Fruit fly (Drosophila melanogaster): ENCODE data around the gene CG11537.
A peak's percentile ranks its signal among the peaks of the same experiment; 100 is the strongest.

Gene CG11537

dm6 chr3L:3148125-3149059 is 5.1 kb upstream of the CG11537 start, which contains the start of the genes Usp5 and BtbVII (continued):
- TF ChIP-seq CHES-1-like (GFP tag; optimal IDR thresholded peaks at IDR 0.05) (peak; percentile 62), CG1233 (GFP tag; optimal IDR thresholded peaks at IDR 0.05) (no peak), GATAe (GFP tag; conservative IDR thresholded peaks at IDR 0.05) (no peak), CG13894 (tag; optimal IDR thresholded peaks at IDR 0.05) (peak; percentile 75), dmrt11E (tag; optimal IDR thresholded peaks at IDR 0.05) (peak; percentile 55), fd64A (GFP tag; optimal IDR thresholded peaks at IDR 0.05) (no peak), CG14667 (GFP tag; IDR thresholded peaks at IDR 0.05) (no peak), cas (GFP tag; IDR thresholded peaks at IDR 0.05) (no peak), Ets65A (GFP tag) (peak; percentile 91), CG17612 (GFP tag; IDR thresholded peaks at IDR 0.05) (no peak), CG12744 (GFP tag; optimal IDR thresholded peaks at IDR 0.05) (peak; percentile 26), CG14710 (tag; optimal IDR thresholded peaks at IDR 0.05) (peak; percentile 73), Doc2 (GFP tag; IDR thresholded peaks at IDR 0.05) (no peak), eve (GFP tag; optimal IDR thresholded peaks at IDR 0.05) (no peak), CG8765 (GFP tag; IDR thresholded peaks at IDR 0.05) (0 out of 2 replicates have a peak, but pooled peaks have one; percentile 54), CG10267 (tag; optimal IDR thresholded peaks at IDR 0.05) (peak; percentile 57), wek (GFP tag; optimal IDR thresholded peaks at IDR 0.05) (peak; percentile 49), dysf (GFP tag; IDR thresholded peaks at IDR 0.05) (peak; percentile 62; the same call in 2 of the 3 replicates), CG10654 (GFP tag; optimal IDR thresholded peaks at IDR 0.05) (peak; percentile 39), sisA (GFP tag; IDR thresholded peaks at IDR 0.05) (peak; percentile 59), ci (GFP tag; IDR thresholded peaks at IDR 0.05) (peak; percentile 40; the same call in 1 of the 3 replicates), CG2199 (GFP tag; IDR thresholded peaks at IDR 0.05) (no peak), Med (GFP tag) (peak; percentile 96), Mrtf (GFP tag; IDR thresholded peaks at IDR 0.05) (peak; percentile 57; the same call in 1 of the 3 replicates), CG30020 (tag; optimal IDR thresholded peaks at IDR 0.05) (peak; percentile 50), CG4424 (GFP tag; optimal IDR thresholded peaks at IDR 0.05) (peak; percentile 28), emc (GFP tag; optimal IDR thresholded peaks at IDR 0.05) (no peak), Nf-YB (GFP tag; optimal IDR thresholded peaks at IDR 0.05) (peak; percentile 34), CG4360 (GFP tag; IDR thresholded peaks at IDR 0.05) (peak; percentile 65), CG8281 (tag; optimal IDR thresholded peaks at IDR 0.05) (no peak), BEAF-32 (GFP tag; optimal IDR thresholded peaks at IDR 0.05) (peak; percentile 95), CG8388 (GFP tag; optimal IDR thresholded peaks at IDR 0.05) (peak; percentile 17), CG10462 (GFP tag; optimal IDR thresholded peaks at IDR 0.05) (peak; percentile 46), CG7745 (tag; optimal IDR thresholded peaks at IDR 0.05) (no peak), Spps (tag; optimal IDR thresholded peaks at IDR 0.05) (peak; percentile 16), CG10209 (GFP tag; optimal IDR thresholded peaks at IDR 0.05) (peak; percentile 56), stwl (tag; optimal IDR thresholded peaks at IDR 0.05) (peak; percentile 61), Kr (GFP tag; optimal IDR thresholded peaks at IDR 0.05) (no peak), CG30403 (GFP tag; optimal IDR thresholded peaks at IDR 0.05) (peak; percentile 69), crp (GFP tag; optimal IDR thresholded peaks at IDR 0.05) (peak in 1 of 2 experiments; percentile 45), CG7372 (GFP tag; IDR thresholded peaks at IDR 0.05) (no peak), CG12104 (GFP tag; optimal IDR thresholded peaks at IDR 0.05) (no peak), MTF-1 (GFP tag; optimal IDR thresholded peaks at IDR 0.05; ENCODE audit: borderline replicate concordance) (no peak), tap (tag; optimal IDR thresholded peaks at IDR 0.05) (no peak), amos (GFP tag; IDR thresholded peaks at IDR 0.05; ENCODE audit: partially characterized antibody) (peak; percentile 90), tgo (GFP tag; IDR thresholded peaks at IDR 0.05) (peak; percentile 60; the same call in 1 of the 3 replicates), hb (GFP tag; IDR thresholded peaks at IDR 0.05; ENCODE audit: partially characterized antibody) (peak; percentile 91), bcd (GFP tag; optimal IDR thresholded peaks at IDR 0.05) (peak; percentile 37)

Data from whole organism, embryonic.